Worm (Caenorhabditis elegans) whole organism, late embryonic: Measurements from ENCODE around the gene T26G10.3.

Experiments used
- ahr-1 ChIP-seq: sonication (generic microtip); optimal IDR thresholded peaks from 2 replicates; lab custom pipeline; 2016; ENCODE audit warnings: missing genetic modification characterization, missing compliant biosample characterization
- ets-4 ChIP-seq: sonication (generic microtip); optimal IDR thresholded peaks from 2 replicates; lab custom pipeline; 2016; ENCODE audit warnings: missing genetic modification characterization, missing compliant biosample characterization
- fkh-6 ChIP-seq: sonication (generic microtip); optimal IDR thresholded peaks from 2 replicates; lab custom pipeline; 2016; ENCODE audit warnings: missing genetic modification characterization, missing compliant biosample characterization

- no peak for TF ChIP-seq ets-4 (tag; lab: Kevin White, UChicago)
- TF ChIP-seq ahr-1 (tag; lab: Kevin White, UChicago), result no peak
- no peak for TF ChIP-seq fkh-6 (tag; lab: Kevin White, UChicago)
Observed at ce11 chrIII:9376701-9377100, 36.5 kb downstream of the T26G10.3 start.
